Worm (Caenorhabditis elegans): Measurements from ENCODE around the gene Y38F1A.7.
"Not testable (repeated sequence)": the region's sequence is repeated elsewhere in the genome, so short reads cannot be mapped to it uniquely, and the experiment has no call there.

Gene Y38F1A.7

ce11 chrII:12997413-12997812 lies at the start of gene Y38F1A.7:
TSS of gene Y38F1A.7 (minus strand) at chrII:12997804.
- no peak for TF ChIP-seq tbx-8 (GFP tag; optimal IDR thresholded peaks at IDR 0.05)

ce11 chrII:13047106-13047505 lies 49.5 kb upstream of the Y38F1A.7 start, which contains the start of gene F42G4.7:
TSS of gene F42G4.7 (minus strand) at chrII:13047290.
- not testable (repeated sequence) for TF ChIP-seq pha-4 (tag; optimal IDR thresholded peaks at IDR 0.05); sem-2 (GFP tag; optimal IDR thresholded peaks at IDR 0.05); lin-32 (GFP tag; optimal IDR thresholded peaks at IDR 0.05)

ce11 chrII:13043433-13044054 lies 45.9 kb upstream of the Y38F1A.7 start, which contains the start of gene puf-6:
TSS of gene puf-6 (minus strand) at chrII:13043445.
- TF ChIP-seq mep-1, mab-5, cnd-1 (tag; optimal IDR thresholded peaks at IDR 0.05): not testable (repeated sequence)

- TF ChIP-seq pha-4 (tag; optimal IDR thresholded peaks at IDR 0.05): no peak
- TF ChIP-seq lin-32 (GFP tag; optimal IDR thresholded peaks at IDR 0.05): no peak
- peak; percentile 2 for TF ChIP-seq ces-1 (GFP tag; optimal IDR thresholded peaks at IDR 0.05)
- no peak for TF ChIP-seq tbx-8 (GFP tag; optimal IDR thresholded peaks at IDR 0.05)
- no peak for TF ChIP-seq ceh-39 (tag; optimal IDR thresholded peaks at IDR 0.05)
- no peak for TF ChIP-seq ztf-11 (tag; optimal IDR thresholded peaks at IDR 0.05)
- no peak for TF ChIP-seq nhr-12 (tag; optimal IDR thresholded peaks at IDR 0.05)
- TF ChIP-seq mep-1 (tag; optimal IDR thresholded peaks at IDR 0.05): peak; percentile 42
- no peak for TF ChIP-seq nhr-28 (tag; optimal IDR thresholded peaks at IDR 0.05)
- no peak for TF ChIP-seq ceh-43 (GFP tag; optimal IDR thresholded peaks at IDR 0.05)
- TF ChIP-seq bed-3 (GFP tag; optimal IDR thresholded peaks at IDR 0.05): no peak
- TF ChIP-seq lsy-2 (tag; optimal IDR thresholded peaks at IDR 0.05): peak; percentile 16
- no peak for TF ChIP-seq snpc-4 (tag; optimal IDR thresholded peaks at IDR 0.05)
- no peak for TF ChIP-seq drap-1 (GFP tag; optimal IDR thresholded peaks at IDR 0.05)
Measured at ce11 chrII:13036717-13037116, 39.1 kb upstream of the Y38F1A.7 start, which contains the start of gene F18A11.3. TSS of gene F18A11.3 (minus strand) at chrII:13036841.

DNA sequence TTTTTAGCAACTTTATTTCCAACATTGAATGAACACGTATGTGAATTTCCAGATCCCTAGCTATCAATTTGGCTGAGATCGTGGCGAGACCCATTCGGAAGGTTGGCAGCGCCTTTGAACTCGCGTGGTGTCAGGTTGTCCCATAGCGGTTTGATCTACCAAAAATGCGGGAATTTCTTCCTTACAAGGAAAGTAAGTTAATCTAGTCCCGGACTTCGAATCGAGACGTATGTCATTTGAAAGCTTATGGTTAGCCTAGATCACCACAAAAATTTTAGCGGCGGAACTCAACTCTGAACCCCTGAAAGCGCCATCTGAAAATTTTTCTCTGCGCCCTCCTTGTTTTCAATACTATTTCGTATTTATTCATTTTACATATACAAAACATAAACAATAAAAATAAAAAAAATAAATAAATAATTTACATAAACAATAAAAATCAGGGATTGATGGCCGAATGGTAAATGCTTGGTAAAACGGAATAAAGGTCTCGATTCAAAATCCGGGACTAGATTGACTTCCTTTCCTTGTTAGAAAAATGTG lies 34.1 kb upstream of the Y38F1A.7 start, which contains the start of gene F18A11.2:
F18A11.2 (plus strand) TSS at position 51 of the 543 bp plus-strand sequence.
- not testable (repeated sequence) for TF ChIP-seq sptf-1 (tag; optimal IDR thresholded peaks at IDR 0.05); elt-1 (tag; optimal IDR thresholded peaks at IDR 0.05; ENCODE audit: borderline replicate concordance, insufficient read depth); blmp-1 (tag; optimal IDR thresholded peaks at IDR 0.05)

ce11 chrII:13030567-13031188 lies 33.1 kb upstream of the Y38F1A.7 start:
- TF ChIP-seq tbx-8 (GFP tag; optimal IDR thresholded peaks at IDR 0.05) (no peak), ces-1 (GFP tag; optimal IDR thresholded peaks at IDR 0.05) (peak; percentile 18), bed-3 (GFP tag; optimal IDR thresholded peaks at IDR 0.05) (no peak), pha-4 (tag; optimal IDR thresholded peaks at IDR 0.05) (peak; percentile 39), ztf-11 (tag; optimal IDR thresholded peaks at IDR 0.05) (no peak), nhr-28 (tag; optimal IDR thresholded peaks at IDR 0.05) (no peak), sptf-1 (tag; optimal IDR thresholded peaks at IDR 0.05) (no peak), ceh-43 (GFP tag; optimal IDR thresholded peaks at IDR 0.05) (no peak), nhr-237 (tag; optimal IDR thresholded peaks at IDR 0.05) (peak; percentile 37), lsy-2 (tag; optimal IDR thresholded peaks at IDR 0.05) (peak; percentile 31), lin-13 (tag; optimal IDR thresholded peaks at IDR 0.05) (peak; percentile 53), ham-2 (GFP tag; optimal IDR thresholded peaks at IDR 0.05) (peak; percentile 3), elt-3 (tag; optimal IDR thresholded peaks at IDR 0.05) (no peak), M03D4.4 (tag; optimal IDR thresholded peaks at IDR 0.05) (no peak), lin-32 (GFP tag; optimal IDR thresholded peaks at IDR 0.05) (no peak), elt-1 (tag; optimal IDR thresholded peaks at IDR 0.05; ENCODE audit: borderline replicate concordance, insufficient read depth) (peak; percentile 20), ceh-83 (GFP tag; optimal IDR thresholded peaks at IDR 0.05) (no peak), hlh-1 (tag; optimal IDR thresholded peaks at IDR 0.05) (no peak), cnd-1 (tag; optimal IDR thresholded peaks at IDR 0.05) (no peak), flh-1 (GFP tag; optimal IDR thresholded peaks at IDR 0.05) (no peak), drap-1 (GFP tag; optimal IDR thresholded peaks at IDR 0.05) (no peak), sem-2 (GFP tag; optimal IDR thresholded peaks at IDR 0.05) (no peak), unc-62 (GFP tag; optimal IDR thresholded peaks at IDR 0.05) (peak; percentile 4), mls-2 (tag; optimal IDR thresholded peaks at IDR 0.05) (no peak), unc-39 (tag; optimal IDR thresholded peaks at IDR 0.05) (no peak), mep-1 (tag; optimal IDR thresholded peaks at IDR 0.05) (peak; percentile 40), zip-8 (tag; optimal IDR thresholded peaks at IDR 0.05) (no peak), blmp-1 (tag; optimal IDR thresholded peaks at IDR 0.05) (no peak), ceh-39 (tag; optimal IDR thresholded peaks at IDR 0.05) (no peak), nhr-2 (tag; optimal IDR thresholded peaks at IDR 0.05) (no peak), snpc-4 (tag; optimal IDR thresholded peaks at IDR 0.05) (no peak), mab-5 (tag; optimal IDR thresholded peaks at IDR 0.05) (peak; percentile 33), unc-120 (tag; optimal IDR thresholded peaks at IDR 0.05; ENCODE audit: poor library complexity, severe bottlenecking) (peak; percentile 65)

All from whole organism, mixed stage, embryonic.